Fruit fly (Drosophila melanogaster) whole organism, prepupa: Measurements from ENCODE around the gene gl.

Source experiments
- CG32006 ChIP-seq: fragments of 200-800 bp; sonication (Bioruptor generic); optimal IDR thresholded peaks from 3 replicates; lab custom pipeline; 2017; ENCODE audit warnings: missing biosample characterization, mild to moderate bottlenecking, missing genetic modification characterization
- CG34406 ChIP-seq: fragments of 200-800 bp; sonication (Bioruptor generic); optimal IDR thresholded peaks from 3 replicates; lab custom pipeline; 2016; ENCODE audit warnings: missing biosample characterization, missing genetic modification characterization
- Hr39 ChIP-seq: fragments of 200-800 bp; sonication (Bioruptor generic); optimal IDR thresholded peaks from 2 replicates; lab custom pipeline; 2016; ENCODE audit warnings: missing biosample characterization, missing genetic modification characterization
- svp ChIP-seq: fragments of 200-800 bp; sonication (Bioruptor generic); peaks from one replicate; lab custom pipeline; 2016; ENCODE audit warnings: missing biosample characterization, missing genetic modification characterization

DNA sequence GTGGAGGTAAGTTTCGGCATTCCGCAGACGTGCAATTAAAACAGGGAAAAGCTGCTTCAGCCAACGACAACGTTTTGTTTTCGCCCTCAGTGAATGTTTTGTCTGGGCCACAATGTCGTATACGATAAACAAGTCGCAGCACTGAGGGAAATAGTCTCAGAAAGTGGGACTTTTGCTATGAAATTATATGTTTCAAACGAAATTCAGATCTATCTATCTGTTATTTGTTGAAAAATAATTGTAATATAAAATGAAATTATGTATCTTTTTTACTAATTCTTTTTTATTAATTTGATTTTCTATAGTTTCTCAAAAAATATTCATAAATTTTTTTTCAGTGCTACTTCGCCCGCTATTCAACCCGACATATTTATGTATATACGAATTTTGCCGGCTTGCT, 20.9 kb upstream of the gl start:
- TF ChIP-seq svp (GFP tag; lab: Kevin White, UChicago) (no peak), Hr39 (GFP tag; lab: Kevin White, UChicago) (peak; percentile 58), CG34406 (GFP tag; lab: Kevin White, UChicago) (peak; percentile 81), CG32006 (GFP tag; lab: Kevin White, UChicago) (no peak)
